Worm (Caenorhabditis elegans) whole organism, young adult: ENCODE measurements around the gene ech-2.

Source experiments
- B0019.2 ChIP-seq: fragments of 200-800 bp; sonication (Bioruptor generic); conservative IDR thresholded peaks from 2 replicates; pipeline ENCODE4 v1.3.6; 2022; ENCODE audit warnings: missing genetic modification reagents, missing genetic modification characterization, missing compliant biosample characterization
- B0261.1 ChIP-seq: sonication (generic microtip); optimal IDR thresholded peaks from 2 replicates; lab custom pipeline; 2016; ENCODE audit warnings: mild to moderate bottlenecking, missing genetic modification characterization, moderate library complexity, missing compliant biosample characterization
- C06A6.2 ChIP-seq: fragments of 200-800 bp; sonication (Bioruptor generic); conservative IDR thresholded peaks from 2 replicates; pipeline ENCODE4 v1.3.6; 2022; ENCODE audit warnings: missing genetic modification characterization, missing compliant biosample characterization
- C17E4.6 ChIP-seq: fragments of 200-800 bp; sonication (Bioruptor generic); IDR thresholded peaks from 2 replicates; pipeline ENCODE4 v1.3.6; 2022; ENCODE audit warnings: missing genetic modification reagents, missing genetic modification characterization, missing compliant biosample characterization
- D2030.7 ChIP-seq: fragments of 200-800 bp; sonication (Bioruptor generic); IDR thresholded peaks from 2 replicates; pipeline ENCODE4 v1.3.6; 2022; ENCODE audit warnings: missing genetic modification reagents, missing genetic modification characterization, missing compliant biosample characterization
- F39B2.1 ChIP-seq: fragments of 200-800 bp; sonication (Bioruptor generic); IDR thresholded peaks from 2 replicates; pipeline ENCODE4 v1.3.6; 2022; ENCODE audit warnings: missing genetic modification reagents, missing genetic modification characterization, missing compliant biosample characterization
- F49E8.2 ChIP-seq: sonication (generic microtip); optimal IDR thresholded peaks from 3 replicates; lab custom pipeline; 2017; ENCODE audit warnings: missing genetic modification characterization, mild to moderate bottlenecking, missing compliant biosample characterization, antibody characterized with exemption, moderate library complexity; ENCODE audit not compliant: insufficient read depth
- F55B11.4 ChIP-seq: sonication (generic microtip); optimal IDR thresholded peaks from 2 replicates; lab custom pipeline; 2016; ENCODE audit warnings: missing compliant biosample characterization, missing genetic modification characterization, borderline replicate concordance; ENCODE audit not compliant: insufficient read depth
- K11D2.4 ChIP-seq: fragments of 200-800 bp; sonication (Bioruptor generic); IDR thresholded peaks from 2 replicates; pipeline ENCODE4 v1.3.6; 2022; ENCODE audit warnings: missing genetic modification reagents, missing genetic modification characterization, missing compliant biosample characterization
- K12H6.12 ChIP-seq: fragments of 200-800 bp; sonication (Bioruptor generic); optimal IDR thresholded peaks from 2 replicates; lab custom pipeline; 2018; ENCODE audit warnings: mild to moderate bottlenecking, missing genetic modification characterization, missing compliant biosample characterization
- ZK185.1 ChIP-seq: sonication (generic microtip); optimal IDR thresholded peaks from 2 replicates; lab custom pipeline; 2016; ENCODE audit warnings: mild to moderate bottlenecking, missing genetic modification characterization, missing compliant biosample characterization; ENCODE audit not compliant: poor library complexity, severe bottlenecking
- attf-5 ChIP-seq: fragments of 200-800 bp; sonication (Bioruptor generic); optimal IDR thresholded peaks from 2 replicates; lab custom pipeline; 2018; ENCODE audit warnings: mild to moderate bottlenecking, missing genetic modification characterization, missing compliant biosample characterization
- cebp-1 ChIP-seq, 2 experiments: fragments of 200-800 bp in 1 of 2; sonication (Bioruptor generic) in 1 of 2; sonication (generic microtip) in 1 of 2; IDR thresholded peaks in 1 of 2; optimal IDR thresholded peaks in 1 of 2; 2 replicates each; pipeline versions ENCODE4 v1.3.6 to Lab custom; 2017 to 2022; ENCODE audit warnings: missing compliant biosample characterization in 2 of 2, missing genetic modification characterization in 2 of 2, mild to moderate bottlenecking in 1 of 2, missing genetic modification reagents in 1 of 2, moderate library complexity in 1 of 2
- ceh-27 ChIP-seq: fragments of 200-800 bp; sonication (Bioruptor generic); optimal IDR thresholded peaks from 2 replicates; lab custom pipeline; 2018; ENCODE audit warnings: mild to moderate bottlenecking, missing genetic modification characterization, moderate library complexity, missing compliant biosample characterization
- ceh-58 ChIP-seq: fragments of 200-800 bp; sonication (Bioruptor generic); IDR thresholded peaks from 2 replicates; pipeline ENCODE4 v1.3.6; 2022; ENCODE audit warnings: missing genetic modification characterization, missing compliant biosample characterization
- chd-7 ChIP-seq: sonication (generic microtip); optimal IDR thresholded peaks from 2 replicates; lab custom pipeline; 2016; ENCODE audit warnings: mild to moderate bottlenecking, missing genetic modification characterization, moderate library complexity, missing compliant biosample characterization
- dpff-1 ChIP-seq: sonication (generic microtip); optimal IDR thresholded peaks from 2 replicates; lab custom pipeline; 2017; ENCODE audit warnings: mild to moderate bottlenecking, missing genetic modification characterization, missing compliant biosample characterization
- efl-1 ChIP-seq: fragments of 150-350 bp; optimal IDR thresholded peaks from 2 replicates; lab custom pipeline; 2014; ENCODE audit warnings: missing biosample characterization, missing genetic modification reagents, missing genetic modification characterization
- egl-18 ChIP-seq: fragments of 200-800 bp; sonication (Bioruptor generic); IDR thresholded peaks from 2 replicates; pipeline ENCODE4 v1.3.6; 2022; ENCODE audit warnings: missing genetic modification reagents, missing genetic modification characterization, missing compliant biosample characterization
- ets-4 ChIP-seq: fragments of 200-800 bp; sonication (Bioruptor generic); optimal IDR thresholded peaks from 2 replicates; lab custom pipeline; 2018; ENCODE audit warnings: mild to moderate bottlenecking, missing genetic modification characterization, missing compliant biosample characterization
- fkh-3 ChIP-seq: sonication (generic microtip); optimal IDR thresholded peaks from 2 replicates; lab custom pipeline; 2016; ENCODE audit warnings: mild to moderate bottlenecking, missing genetic modification characterization, missing compliant biosample characterization
- hlh-12 ChIP-seq: sonication (generic microtip); optimal IDR thresholded peaks from 2 replicates; lab custom pipeline; 2016; ENCODE audit warnings: missing genetic modification characterization, missing compliant biosample characterization
- hlh-26 ChIP-seq: fragments of 200-800 bp; sonication (Bioruptor generic); conservative IDR thresholded peaks from 2 replicates; pipeline ENCODE4 v1.3.6; 2022; ENCODE audit warnings: missing genetic modification reagents, missing genetic modification characterization, missing compliant biosample characterization
- lag-1 ChIP-seq: fragments of 200-800 bp; sonication (Bioruptor generic); IDR thresholded peaks from 2 replicates; pipeline ENCODE4 v1.3.6; 2022; ENCODE audit warnings: missing genetic modification reagents, missing genetic modification characterization, missing compliant biosample characterization
- lin-26 ChIP-seq: fragments of 200-800 bp; sonication (Bioruptor generic); IDR thresholded peaks from 2 replicates; pipeline ENCODE4 v1.3.6; 2022; ENCODE audit warnings: missing genetic modification reagents, missing genetic modification characterization, missing compliant biosample characterization
- lin-35 ChIP-seq, 3 experiments: fragments of 150-350 bp in 2 of 3; sonication (generic microtip) in 1 of 3; optimal IDR thresholded peaks; 2 replicates each; lab custom pipeline; 2014 to 2018; ENCODE audit warnings: missing biosample characterization in 3 of 3, missing genetic modification characterization in 3 of 3, missing genetic modification reagents in 3 of 3
- lir-1 ChIP-seq: fragments of 200-800 bp; sonication (Bioruptor generic); conservative IDR thresholded peaks from 2 replicates; pipeline ENCODE4 v1.3.6; 2022; ENCODE audit warnings: missing genetic modification reagents, missing genetic modification characterization, missing compliant biosample characterization
- madf-10 ChIP-seq: sonication (generic microtip); optimal IDR thresholded peaks from 2 replicates; lab custom pipeline; 2016; ENCODE audit warnings: mild to moderate bottlenecking, missing genetic modification characterization, missing compliant biosample characterization
- madf-3 ChIP-seq: fragments of 200-800 bp; sonication (Bioruptor generic); IDR thresholded peaks from 2 replicates; pipeline ENCODE4 v1.3.6; 2022; ENCODE audit warnings: missing genetic modification reagents, missing genetic modification characterization, missing compliant biosample characterization
- nfyb-1 ChIP-seq: fragments of 200-800 bp; sonication (Bioruptor generic); IDR thresholded peaks from 2 replicates; pipeline ENCODE4 v1.3.6; 2022; ENCODE audit warnings: missing genetic modification reagents, missing genetic modification characterization, missing compliant biosample characterization
- nhr-80 ChIP-seq: sonication (generic microtip); optimal IDR thresholded peaks from 2 replicates; lab custom pipeline; 2016; ENCODE audit warnings: missing genetic modification characterization, missing compliant biosample characterization
- pbrm-1 ChIP-seq: fragments of 200-800 bp; sonication (Bioruptor generic); IDR thresholded peaks from 2 replicates; pipeline ENCODE4 v1.3.6; 2022; ENCODE audit warnings: missing genetic modification reagents, missing genetic modification characterization, missing compliant biosample characterization
- rpc-1 ChIP-seq, 2 experiments: fragments of 150-350 bp in 1 of 2; sonication (generic microtip) in 1 of 2; optimal IDR thresholded peaks; 2 replicates each; lab custom pipeline; 2014 to 2018; ENCODE audit warnings: missing biosample characterization in 1 of 2, missing genetic modification characterization in 1 of 2, missing genetic modification reagents in 1 of 2, missing genotype in 1 of 2
- snpc-4 ChIP-seq, 5 experiments: fragments of 150-350 bp in 1 of 5; sonication (generic microtip) in 4 of 5; optimal IDR thresholded peaks; 2 replicates each; lab custom pipeline; 2014 to 2018; ENCODE audit warnings: missing genetic modification characterization in 5 of 5, missing biosample characterization in 3 of 5, antibody characterized with exemption in 2 of 5, mild to moderate bottlenecking in 2 of 5, missing compliant biosample characterization in 2 of 5, missing genotype in 2 of 5, moderate library complexity in 2 of 5, missing genetic modification reagents in 1 of 5
- tbp1 ChIP-seq: fragments of 200-800 bp; sonication (Bioruptor generic); optimal IDR thresholded peaks from 2 replicates; lab custom pipeline; 2018; ENCODE audit warnings: mild to moderate bottlenecking, missing genetic modification characterization, missing compliant biosample characterization
- tlf-1 ChIP-seq: fragments of 200-800 bp; sonication (Bioruptor generic); optimal IDR thresholded peaks from 2 replicates; lab custom pipeline; 2018; ENCODE audit warnings: mild to moderate bottlenecking, missing genetic modification characterization, missing compliant biosample characterization
- zfh-2 ChIP-seq: fragments of 200-800 bp; sonication (Bioruptor generic); conservative IDR thresholded peaks from 2 replicates; pipeline ENCODE4 v1.3.6; 2022; ENCODE audit warnings: missing genetic modification reagents, missing genetic modification characterization, missing compliant biosample characterization
- ztf-18 ChIP-seq: sonication (generic microtip); optimal IDR thresholded peaks from 2 replicates; lab custom pipeline; 2016; ENCODE audit warnings: missing genotype, mild to moderate bottlenecking, missing genetic modification characterization, missing compliant biosample characterization
- ztf-22 ChIP-seq: fragments of 200-800 bp; sonication (Bioruptor generic); optimal IDR thresholded peaks from 2 replicates; lab custom pipeline; 2018; ENCODE audit warnings: mild to moderate bottlenecking, missing genetic modification characterization, moderate library complexity, missing compliant biosample characterization
- ztf-3 ChIP-seq: fragments of 200-800 bp; sonication (Bioruptor generic); optimal IDR thresholded peaks from 2 replicates; lab custom pipeline; 2018; ENCODE audit warnings: mild to moderate bottlenecking, missing genetic modification characterization, missing compliant biosample characterization
- ztf-6 ChIP-seq: fragments of 200-800 bp; sonication (Bioruptor generic); IDR thresholded peaks from 2 replicates; pipeline ENCODE4 v1.3.6; 2022; ENCODE audit warnings: missing genetic modification reagents, missing genetic modification characterization, missing compliant biosample characterization

Gene ech-2

DNA sequence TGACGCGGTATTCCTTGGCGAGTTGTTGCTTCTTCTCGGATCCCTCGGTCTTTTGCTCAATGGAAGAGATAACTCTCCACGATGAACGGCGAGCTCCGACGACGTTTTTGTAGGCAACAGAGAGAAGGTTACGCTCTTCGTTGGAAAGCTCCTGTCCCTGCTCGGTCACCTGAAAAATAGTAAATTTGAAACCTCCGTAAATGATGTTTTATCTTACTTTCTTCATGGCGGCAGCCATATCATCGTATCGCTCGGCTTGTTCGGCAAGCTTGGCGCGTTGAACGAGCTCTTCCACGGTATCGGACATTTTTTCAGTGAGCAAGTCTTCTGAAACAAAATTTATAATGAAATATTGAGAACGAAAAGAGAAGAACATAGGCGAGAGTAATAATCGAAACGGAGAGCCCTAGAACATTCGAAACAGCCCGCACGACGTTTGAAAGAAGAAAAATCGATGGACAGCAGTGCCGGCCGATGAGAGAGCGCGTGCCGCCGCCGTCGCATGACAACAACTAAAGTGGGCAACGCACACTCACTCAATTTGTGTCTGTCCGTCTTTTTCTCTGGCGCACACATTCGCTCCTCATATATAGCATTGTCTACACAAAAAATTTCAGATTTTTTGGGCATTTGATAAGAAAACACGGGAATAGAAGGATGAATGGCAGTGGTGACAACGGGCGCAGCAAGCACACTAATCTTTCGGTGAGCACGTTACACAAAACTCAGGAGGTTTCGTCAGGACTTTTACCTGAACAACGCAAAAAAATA is 34.4 kb downstream of the ech-2 start, which contains the start of the genes par-5 and M117.3 (continued):
- peak; percentile 5 for TF ChIP-seq ets-4 (GFP tag; lab: Kevin White, UChicago)
- TF ChIP-seq F39B2.1, result no peak
- peak; percentile 60; the same call in 1 of the 2 replicates for TF ChIP-seq C06A6.2 (GFP tag; lab: Robert Waterston, UW)
- TF ChIP-seq F55B11.4 (tag; lab: Kevin White, UChicago), result no peak
- TF ChIP-seq lin-35 (GFP tag; optimal IDR thresholded peaks at IDR 0.05; lab: Kevin White, UChicago), result peak in 1 of 3 experiments; percentile 73
- TF ChIP-seq nfyb-1, result peak; percentile 90
- peak; percentile 40; the same call in 1 of the 2 replicates for TF ChIP-seq B0019.2 (GFP tag; lab: Robert Waterston, UW)
- peak; percentile 51; the same call in 1 of the 2 replicates for TF ChIP-seq lir-1 (GFP tag; lab: Robert Waterston, UW)
- TF ChIP-seq dpff-1 (tag; lab: Kevin White, UChicago), result no peak
- peak; percentile 64 for TF ChIP-seq madf-10
- peak; percentile 68; the same call in 1 of the 2 replicates for TF ChIP-seq lin-26
- peak; percentile 53 for TF ChIP-seq chd-7 (tag; lab: Kevin White, UChicago)
- TF ChIP-seq D2030.7 (GFP tag; lab: Robert Waterston, UW), result peak; percentile 11; the same call in 1 of the 2 replicates
- TF ChIP-seq attf-5 (GFP tag; lab: Kevin White, UChicago), result peak; percentile 88
- TF ChIP-seq pbrm-1 (GFP tag; lab: Robert Waterston, UW), result peak; percentile 67; the same call in 1 of the 2 replicates
- peak; percentile 21 for TF ChIP-seq tlf-1
- TF ChIP-seq ceh-27, result peak; percentile 90

DNA sequence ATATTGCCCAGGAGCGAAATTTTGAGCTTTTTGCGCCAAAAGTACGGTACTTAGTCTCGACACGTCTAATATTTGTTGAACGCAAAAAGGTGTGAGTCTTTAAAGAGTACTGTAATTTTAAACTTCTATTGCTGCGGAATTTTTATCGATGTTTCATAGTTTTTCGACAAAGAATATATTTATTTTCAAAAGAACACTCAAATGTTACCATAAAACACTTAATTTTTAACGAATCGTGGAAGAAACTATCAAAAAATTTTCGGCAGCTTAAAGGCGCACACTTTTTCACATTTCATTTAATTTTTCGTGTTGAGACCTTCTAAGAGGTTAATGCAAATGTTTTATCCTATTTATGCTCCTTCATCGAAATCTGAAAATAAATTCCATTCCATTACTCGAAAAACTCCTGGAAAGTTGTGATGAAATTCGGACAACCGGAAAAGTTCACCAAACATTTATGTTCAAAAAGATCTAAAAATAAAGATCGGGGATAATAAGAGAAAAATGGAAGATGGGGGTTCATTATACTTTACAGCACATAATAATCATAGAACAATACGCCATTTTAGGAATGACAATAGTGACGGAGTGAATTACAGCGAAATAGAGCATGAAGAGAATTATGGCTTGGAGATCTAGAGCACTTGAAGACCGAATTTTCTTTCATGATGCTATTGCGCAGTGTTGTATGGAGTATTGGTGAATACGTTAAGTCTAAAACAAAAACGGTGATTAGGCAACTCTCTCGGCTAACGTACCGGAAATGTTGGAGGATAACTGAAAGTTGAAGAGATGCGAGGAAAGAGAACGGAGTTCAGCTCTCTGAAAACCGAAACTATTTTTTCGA is 35.9 kb downstream of the ech-2 start:
- no peak for TF ChIP-seq lag-1
- TF ChIP-seq zfh-2 (GFP tag; lab: Robert Waterston, UW), result no peak
- TF ChIP-seq B0261.1, result no peak
- TF ChIP-seq ztf-6, result no peak
- TF ChIP-seq ets-4 (GFP tag; lab: Kevin White, UChicago), result no peak
- TF ChIP-seq egl-18 (GFP tag; lab: Robert Waterston, UW), result no peak
- TF ChIP-seq C17E4.6 (GFP tag; lab: Robert Waterston, UW), result no peak
- peak; percentile 46 for TF ChIP-seq tlf-1
- TF ChIP-seq ztf-18 (tag; lab: Kevin White, UChicago), result no peak
- peak; percentile 63; the same call in 1 of the 2 replicates for TF ChIP-seq ceh-58 (GFP tag; lab: Robert Waterston, UW)
- TF ChIP-seq efl-1 (GFP tag; lab: Kevin White, UChicago), result peak; percentile 5
- no peak; the same call in 1 of the 2 replicates for TF ChIP-seq B0019.2 (GFP tag; lab: Robert Waterston, UW)
- no peak for TF ChIP-seq K11D2.4 (GFP tag; lab: Robert Waterston, UW)
- TF ChIP-seq nfyb-1, result no peak
- TF ChIP-seq hlh-26 (GFP tag; lab: Robert Waterston, UW), result no peak
- TF ChIP-seq tbp1 (GFP tag; lab: Kevin White, UChicago), result peak; percentile 58
- TF ChIP-seq ztf-3 (GFP tag; lab: Kevin White, UChicago), result no peak
- no peak for TF ChIP-seq nhr-80 (tag; lab: Kevin White, UChicago)
- TF ChIP-seq ZK185.1, result peak; percentile 53
- TF ChIP-seq hlh-12 (tag; lab: Kevin White, UChicago), result no peak
- peak; percentile 64 for TF ChIP-seq madf-3 (GFP tag; lab: Robert Waterston, UW)
- TF ChIP-seq ztf-22, result no peak
- TF ChIP-seq fkh-3 (tag; lab: Kevin White, UChicago), result no peak
- no peak for TF ChIP-seq rpc-1 (optimal IDR thresholded peaks at IDR 0.05; lab: Kevin White, UChicago)
- no peak for TF ChIP-seq rpc-1 (tag; optimal IDR thresholded peaks at IDR 0.05; lab: Kevin White, UChicago)
- peak; percentile 89 for TF ChIP-seq F49E8.2
- no peak for TF ChIP-seq K12H6.12 (tag; lab: Kevin White, UChicago)
- no peak for TF ChIP-seq snpc-4 (GFP tag; optimal IDR thresholded peaks at IDR 0.05; lab: Kevin White, UChicago)
- peak in 2 of 4 experiments; percentile 2 to 43 for TF ChIP-seq snpc-4 (tag; optimal IDR thresholded peaks at IDR 0.05; lab: Kevin White, UChicago)
- TF ChIP-seq cebp-1 (GFP tag; IDR thresholded peaks at IDR 0.05; lab: Robert Waterston, UW), result no peak
- peak; percentile 55 for TF ChIP-seq cebp-1 (tag; optimal IDR thresholded peaks at IDR 0.05; lab: Kevin White, UChicago)
